Worm (Caenorhabditis elegans) whole organism, midembryonic: ENCODE results near the gene C54F6.19.

Experiments used
- T22C8.4 ChIP-seq: fragments of 200-800 bp; sonication (Bioruptor generic); IDR thresholded peaks from 2 replicates; pipeline ENCODE4 v1.3.6; 2022; ENCODE audit warnings: missing genetic modification characterization, missing compliant biosample characterization
- cog-1 ChIP-seq: sonication (generic microtip); optimal IDR thresholded peaks from 2 replicates; lab custom pipeline; 2016; ENCODE audit warnings: missing genetic modification characterization, missing compliant biosample characterization
- flt-1 ChIP-seq: fragments of 200-800 bp; sonication (Bioruptor generic); IDR thresholded peaks from 2 replicates; pipeline ENCODE4 v1.3.6; 2022; ENCODE audit warnings: missing genetic modification characterization, missing compliant biosample characterization
- klf-2 ChIP-seq: fragments of 200-800 bp; sonication (Bioruptor generic); conservative IDR thresholded peaks from 2 replicates; pipeline ENCODE4 v1.3.6; 2022; ENCODE audit warnings: missing genetic modification reagents, missing genetic modification characterization, missing compliant biosample characterization
- med-1 ChIP-seq: sonication (generic microtip); optimal IDR thresholded peaks from 2 replicates; lab custom pipeline; 2017; ENCODE audit warnings: missing genetic modification characterization, mild to moderate bottlenecking, missing compliant biosample characterization, antibody characterized with exemption, missing genetic modification reagents; ENCODE audit not compliant: insufficient read depth
- ref-1 ChIP-seq: fragments of 200-800 bp; sonication (Bioruptor generic); conservative IDR thresholded peaks from 2 replicates; pipeline ENCODE4 v1.3.6; 2022; ENCODE audit warnings: missing genetic modification reagents, missing genetic modification characterization, missing compliant biosample characterization
- tab-1 ChIP-seq: fragments of 200-800 bp; sonication (Bioruptor generic); IDR thresholded peaks from 2 replicates; pipeline ENCODE4 v1.3.6; 2022; ENCODE audit warnings: missing genetic modification characterization, missing compliant biosample characterization
- ztf-23 ChIP-seq: fragments of 200-800 bp; sonication (Bioruptor generic); IDR thresholded peaks from 2 replicates; pipeline ENCODE4 v1.3.6; 2022; ENCODE audit warnings: missing genetic modification reagents, missing genetic modification characterization, missing compliant biosample characterization
- ztf-29 ChIP-seq: fragments of 200-800 bp; sonication (Bioruptor generic); IDR thresholded peaks from 2 replicates; pipeline ENCODE4 v1.3.6; 2022; ENCODE audit warnings: missing genetic modification reagents, missing genetic modification characterization, missing compliant biosample characterization

The C54F6.19 gene

DNA sequence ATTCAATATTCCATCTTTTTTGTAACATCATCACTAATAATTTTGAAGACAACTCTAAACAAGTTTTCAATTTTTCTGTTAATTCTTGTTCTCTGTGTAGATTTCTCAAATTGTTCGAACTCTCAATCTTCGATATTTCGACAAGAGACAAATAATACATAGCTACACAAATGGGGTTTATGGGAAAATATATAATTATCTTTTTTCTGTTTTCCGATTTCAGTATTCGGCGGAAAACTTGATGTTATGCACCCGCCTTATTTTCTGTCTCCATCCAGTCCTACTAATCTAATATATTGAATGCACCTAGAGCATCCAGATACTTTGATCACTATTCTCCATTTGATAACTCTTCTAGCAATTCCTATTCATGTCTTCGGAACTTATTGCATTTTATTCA, 6.3 kb upstream of the C54F6.19 start, which contains the start of gene srh-268:
TSS of gene srh-268 (plus strand) at position 301 of the 400 bp plus-strand sequence.
- TF ChIP-seq T22C8.4 (GFP tag; lab: Robert Waterston, UW) = no peak
- TF ChIP-seq ztf-29 (GFP tag; lab: Robert Waterston, UW) = no peak
- no peak for TF ChIP-seq tab-1
- no peak for TF ChIP-seq med-1 (GFP tag; lab: Kevin White, UChicago)
- TF ChIP-seq cog-1 (tag; lab: Kevin White, UChicago) = no peak
- TF ChIP-seq ref-1 (GFP tag; lab: Robert Waterston, UW) = no peak
- no peak for TF ChIP-seq ztf-23
- no peak for TF ChIP-seq flt-1 (GFP tag; lab: Robert Waterston, UW)
- no peak for TF ChIP-seq klf-2 (GFP tag; lab: Robert Waterston, UW)

ce11 chrV:7543728-7544127, 1.6 kb upstream of the C54F6.19 start:
- TF ChIP-seq med-1 (GFP tag; lab: Kevin White, UChicago) (no peak), T22C8.4 (GFP tag; lab: Robert Waterston, UW) (no peak), klf-2 (GFP tag; lab: Robert Waterston, UW) (no peak), tab-1 (no peak), ztf-23 (no peak), ztf-29 (GFP tag; lab: Robert Waterston, UW) (no peak), ref-1 (GFP tag; lab: Robert Waterston, UW) (no peak), flt-1 (GFP tag; lab: Robert Waterston, UW) (no peak), cog-1 (tag; lab: Kevin White, UChicago) (no peak)

ce11 chrV:7547479-7547878, 2.2 kb downstream of the C54F6.19 start, which contains the start of gene ftn-1:
TSS of gene ftn-1 (minus strand) at chrV:7547579.
- TF ChIP-seq flt-1 (GFP tag; lab: Robert Waterston, UW) = no peak
- no peak for TF ChIP-seq tab-1
- TF ChIP-seq klf-2 (GFP tag; lab: Robert Waterston, UW) = no peak
- TF ChIP-seq ztf-23 = no peak
- no peak for TF ChIP-seq ref-1 (GFP tag; lab: Robert Waterston, UW)
- no peak for TF ChIP-seq T22C8.4 (GFP tag; lab: Robert Waterston, UW)
- TF ChIP-seq med-1 (GFP tag; lab: Kevin White, UChicago) = no peak
- no peak for TF ChIP-seq ztf-29 (GFP tag; lab: Robert Waterston, UW)
- no peak for TF ChIP-seq cog-1 (tag; lab: Kevin White, UChicago)

- TF ChIP-seq klf-2 (GFP tag; lab: Robert Waterston, UW) = no peak
- no peak for TF ChIP-seq T22C8.4 (GFP tag; lab: Robert Waterston, UW)
- TF ChIP-seq ztf-23 = no peak
- TF ChIP-seq ref-1 (GFP tag; lab: Robert Waterston, UW) = no peak
- TF ChIP-seq flt-1 (GFP tag; lab: Robert Waterston, UW) = no peak
- TF ChIP-seq ztf-29 (GFP tag; lab: Robert Waterston, UW) = no peak
- TF ChIP-seq tab-1 = no peak
- no peak for TF ChIP-seq cog-1 (tag; lab: Kevin White, UChicago)
- TF ChIP-seq med-1 (GFP tag; lab: Kevin White, UChicago) = no peak
Observed at ce11 chrV:7548017-7548416, 2.7 kb downstream of the C54F6.19 start.

- peak; percentile 89 for TF ChIP-seq flt-1 (GFP tag; lab: Robert Waterston, UW)
- peak; percentile 79 for TF ChIP-seq tab-1
- peak; percentile 59; the same call in 1 of the 2 replicates for TF ChIP-seq klf-2 (GFP tag; lab: Robert Waterston, UW)
- peak; percentile 81 for TF ChIP-seq ztf-23
Observed at ce11 chrV:7548499-7548898, 3.2 kb downstream of the C54F6.19 start.

ce11 chrV:7551821-7552220, 6.5 kb downstream of the C54F6.19 start, which contains the start of gene F19F10.3:
TSS of gene F19F10.3 (plus strand) at chrV:7552121.
- TF ChIP-seq klf-2 (GFP tag; lab: Robert Waterston, UW) (no peak), med-1 (GFP tag; lab: Kevin White, UChicago) (no peak), ztf-23 (no peak), ref-1 (GFP tag; lab: Robert Waterston, UW) (no peak), T22C8.4 (GFP tag; lab: Robert Waterston, UW) (no peak), flt-1 (GFP tag; lab: Robert Waterston, UW) (no peak), tab-1 (no peak), ztf-29 (GFP tag; lab: Robert Waterston, UW) (no peak), cog-1 (tag; lab: Kevin White, UChicago) (no peak)

ce11 chrV:7553873-7554362, 8.6 kb downstream of the C54F6.19 start, which contains the start of gene ttr-10:
TSS of gene ttr-10 (minus strand) at chrV:7553923.
- TF ChIP-seq tab-1 (no peak), T22C8.4 (GFP tag; lab: Robert Waterston, UW) (no peak), klf-2 (GFP tag; lab: Robert Waterston, UW) (no peak), med-1 (GFP tag; lab: Kevin White, UChicago) (no peak), ztf-29 (GFP tag; lab: Robert Waterston, UW) (no peak), cog-1 (tag; lab: Kevin White, UChicago) (no peak), ztf-23 (no peak), flt-1 (GFP tag; lab: Robert Waterston, UW) (no peak), ref-1 (GFP tag; lab: Robert Waterston, UW) (no peak)

DNA sequence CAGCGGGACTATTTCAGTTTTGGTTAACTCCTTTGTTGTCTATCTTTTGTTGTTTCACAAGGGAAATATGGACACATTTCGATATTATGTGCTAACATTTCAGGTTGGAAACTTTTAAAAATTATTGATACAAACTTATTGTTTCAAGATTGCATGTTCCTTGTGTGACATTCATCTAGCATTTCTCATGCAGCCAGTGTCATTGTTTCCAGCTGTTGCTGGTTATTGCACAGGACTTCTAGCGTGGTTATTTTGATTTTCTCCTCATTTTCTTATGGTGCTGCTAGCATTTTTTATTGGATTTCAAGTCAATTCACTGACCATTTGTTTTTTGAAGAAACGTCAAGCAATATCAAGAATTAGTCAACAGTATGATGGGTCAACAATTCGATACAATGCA, 10.6 kb downstream of the C54F6.19 start:
- no peak for TF ChIP-seq ref-1 (GFP tag; lab: Robert Waterston, UW)
- no peak for TF ChIP-seq ztf-23
- TF ChIP-seq tab-1 = no peak
- no peak for TF ChIP-seq T22C8.4 (GFP tag; lab: Robert Waterston, UW)
- no peak for TF ChIP-seq cog-1 (tag; lab: Kevin White, UChicago)
- no peak for TF ChIP-seq flt-1 (GFP tag; lab: Robert Waterston, UW)
- TF ChIP-seq ztf-29 (GFP tag; lab: Robert Waterston, UW) = no peak
- no peak for TF ChIP-seq klf-2 (GFP tag; lab: Robert Waterston, UW)
- TF ChIP-seq med-1 (GFP tag; lab: Kevin White, UChicago) = no peak

- no peak for TF ChIP-seq ztf-29 (GFP tag; lab: Robert Waterston, UW)
- no peak for TF ChIP-seq ztf-23
- TF ChIP-seq T22C8.4 (GFP tag; lab: Robert Waterston, UW) = no peak
- TF ChIP-seq flt-1 (GFP tag; lab: Robert Waterston, UW) = no peak
- no peak for TF ChIP-seq cog-1 (tag; lab: Kevin White, UChicago)
- no peak for TF ChIP-seq tab-1
- TF ChIP-seq ref-1 (GFP tag; lab: Robert Waterston, UW) = no peak
- no peak for TF ChIP-seq klf-2 (GFP tag; lab: Robert Waterston, UW)
- no peak for TF ChIP-seq med-1 (GFP tag; lab: Kevin White, UChicago)
Observed at ce11 chrV:7558693-7559092, 13.4 kb downstream of the C54F6.19 start, which contains the start of gene ets-7. TSS of gene ets-7 (minus strand) at chrV:7558793.
